Worm (Caenorhabditis elegans) whole organism, L3 larva: ENCODE data around the gene R09F10.5.

Experiments
- R02D3.7 ChIP-seq: fragments of 150-350 bp; optimal IDR thresholded peaks from 2 replicates; lab custom pipeline; 2014; ENCODE audit warnings: missing biosample characterization, missing genetic modification characterization
- ZK546.5 ChIP-seq: sonication (generic microtip); optimal IDR thresholded peaks from 2 replicates; lab custom pipeline; 2017; ENCODE audit warnings: missing biosample characterization, missing genetic modification characterization
- aly-2 ChIP-seq: fragments of 150-350 bp; optimal IDR thresholded peaks from 2 replicates; lab custom pipeline; 2014; ENCODE audit warnings: missing biosample characterization, missing genetic modification characterization
- ama-1 ChIP-seq: fragments of 150-350 bp; optimal IDR thresholded peaks from 2 replicates; lab custom pipeline; 2018
- ceh-28 ChIP-seq: fragments of 150-350 bp; optimal IDR thresholded peaks from 2 replicates; lab custom pipeline; 2014; ENCODE audit warnings: missing biosample characterization, missing genetic modification reagents, missing genetic modification characterization
- ceh-82 ChIP-seq: fragments of 150-350 bp; optimal IDR thresholded peaks from 2 replicates; lab custom pipeline; 2014; ENCODE audit warnings: missing biosample characterization, missing genetic modification characterization
- ceh-9 ChIP-seq: sonication (generic microtip); optimal IDR thresholded peaks from 2 replicates; lab custom pipeline; 2018; ENCODE audit warnings: missing biosample characterization, missing genetic modification characterization
- egl-27 ChIP-seq: sonication (generic microtip); optimal IDR thresholded peaks from 4 replicates; lab custom pipeline; 2017; ENCODE audit warnings: missing biosample characterization, missing genetic modification reagents, missing genetic modification characterization
- egl-5 ChIP-seq: fragments of 150-350 bp; optimal IDR thresholded peaks from 2 replicates; lab custom pipeline; 2017; ENCODE audit warnings: missing biosample characterization, missing genetic modification reagents, missing genetic modification characterization, inconsistent platforms
- elt-1 ChIP-seq: fragments of 150-350 bp; optimal IDR thresholded peaks from 2 replicates; lab custom pipeline; 2014; ENCODE audit warnings: missing biosample characterization, missing genetic modification characterization
- elt-2 ChIP-seq: sonication (generic microtip); optimal IDR thresholded peaks from 2 replicates; lab custom pipeline; 2016; ENCODE audit warnings: missing genetic modification reagents, mild to moderate bottlenecking, missing genetic modification characterization, missing compliant biosample characterization
- elt-3 ChIP-seq, 3 experiments: fragments of 150-350 bp in 1 of 3; sonication (generic microtip) in 2 of 3; optimal IDR thresholded peaks; 2 replicates in 2 of 3; 4 replicates in 1 of 3; lab custom pipeline; 2014 to 2017; ENCODE audit warnings: missing biosample characterization in 3 of 3, missing genetic modification characterization in 3 of 3
- eor-1 ChIP-seq, 2 experiments: fragments of 150-350 bp; optimal IDR thresholded peaks; 2 replicates each; lab custom pipeline; 2014 to 2018; ENCODE audit warnings: missing biosample characterization in 2 of 2, missing genetic modification characterization in 2 of 2
- fkh-10 ChIP-seq: sonication (generic microtip); optimal IDR thresholded peaks from 2 replicates; lab custom pipeline; 2017; ENCODE audit warnings: missing biosample characterization, missing genetic modification reagents, missing genetic modification characterization
- fkh-2 ChIP-seq: fragments of 150-350 bp; optimal IDR thresholded peaks from 2 replicates; lab custom pipeline; 2014; ENCODE audit warnings: missing biosample characterization, missing genetic modification reagents, missing genetic modification characterization
- fos-1 ChIP-seq: fragments of 150-350 bp; optimal IDR thresholded peaks from 2 replicates; lab custom pipeline; 2014; ENCODE audit warnings: missing biosample characterization, missing genetic modification characterization
- hmg-11 ChIP-seq: sonication (generic microtip); optimal IDR thresholded peaks from 2 replicates; lab custom pipeline; 2016; ENCODE audit warnings: missing genetic modification characterization, missing compliant biosample characterization
- jun-1 ChIP-seq: fragments of 150-350 bp; optimal IDR thresholded peaks from 2 replicates; lab custom pipeline; 2014; ENCODE audit warnings: missing biosample characterization, missing genetic modification reagents, missing genetic modification characterization
- lin-15B ChIP-seq: fragments of 150-350 bp; optimal IDR thresholded peaks from 2 replicates; lab custom pipeline; 2014; ENCODE audit warnings: missing biosample characterization, missing genetic modification characterization
- lin-39 ChIP-seq: fragments of 150-350 bp; optimal IDR thresholded peaks from 2 replicates; lab custom pipeline; 2018; ENCODE audit warnings: missing biosample characterization, missing genetic modification reagents, missing genetic modification characterization
- lsy-12 ChIP-seq: sonication (generic microtip); optimal IDR thresholded peaks from 2 replicates; lab custom pipeline; 2016; ENCODE audit warnings: mild to moderate bottlenecking, missing genetic modification characterization, missing compliant biosample characterization
- mdl-1 ChIP-seq: fragments of 150-350 bp; optimal IDR thresholded peaks from 2 replicates; lab custom pipeline; 2014; ENCODE audit warnings: missing biosample characterization, missing genetic modification characterization
- mml-1 ChIP-seq: fragments of 150-350 bp; sonication (generic microtip); optimal IDR thresholded peaks from 3 replicates; lab custom pipeline; 2014; ENCODE audit warnings: missing biosample characterization, missing genetic modification characterization
- nfya-1 ChIP-seq: sonication (generic microtip); optimal IDR thresholded peaks from 2 replicates; lab custom pipeline; 2017; ENCODE audit warnings: missing genetic modification characterization, mild to moderate bottlenecking, missing compliant biosample characterization, antibody characterized with exemption, moderate library complexity; ENCODE audit not compliant: insufficient read depth
- nhr-11 ChIP-seq: fragments of 150-350 bp; optimal IDR thresholded peaks from 2 replicates; lab custom pipeline; 2014; ENCODE audit warnings: missing biosample characterization, missing genetic modification characterization
- nhr-12 ChIP-seq: fragments of 150-350 bp; optimal IDR thresholded peaks from 2 replicates; lab custom pipeline; 2014; ENCODE audit warnings: missing biosample characterization, missing genetic modification characterization
- nhr-23 ChIP-seq: fragments of 150-350 bp; optimal IDR thresholded peaks from 2 replicates; lab custom pipeline; 2014; ENCODE audit warnings: missing biosample characterization, missing genetic modification reagents, missing genetic modification characterization
- nhr-237 ChIP-seq: fragments of 150-350 bp; optimal IDR thresholded peaks from 2 replicates; lab custom pipeline; 2014; ENCODE audit warnings: missing biosample characterization, missing genetic modification characterization
- nhr-76 ChIP-seq: fragments of 150-350 bp; sonication (generic microtip); optimal IDR thresholded peaks from 5 replicates; lab custom pipeline; 2014; ENCODE audit warnings: missing biosample characterization, missing genetic modification characterization
- pha-4 ChIP-seq: fragments of 150-350 bp; optimal IDR thresholded peaks from 2 replicates; lab custom pipeline; 2014; ENCODE audit warnings: missing biosample characterization, missing genetic modification reagents, missing genetic modification characterization
- pqm-1 ChIP-seq: fragments of 150-350 bp; optimal IDR thresholded peaks from 2 replicates; lab custom pipeline; 2017; ENCODE audit warnings: missing biosample characterization, missing genetic modification characterization, inconsistent platforms
- skn-1 ChIP-seq: fragments of 150-350 bp; optimal IDR thresholded peaks from 2 replicates; lab custom pipeline; 2014; ENCODE audit warnings: missing biosample characterization, missing genetic modification characterization
- snpc-4 ChIP-seq: fragments of 150-350 bp; optimal IDR thresholded peaks from 2 replicates; lab custom pipeline; 2014; ENCODE audit warnings: missing biosample characterization, missing genetic modification characterization
- zag-1 ChIP-seq: fragments of 150-350 bp; optimal IDR thresholded peaks from 2 replicates; lab custom pipeline; 2014; ENCODE audit warnings: missing biosample characterization, missing genetic modification characterization
- ztf-11 ChIP-seq: fragments of 150-350 bp; optimal IDR thresholded peaks from 2 replicates; lab custom pipeline; 2014; ENCODE audit warnings: missing biosample characterization, missing genetic modification characterization
- ztf-4 ChIP-seq: fragments of 150-350 bp; optimal IDR thresholded peaks from 2 replicates; lab custom pipeline; 2014; ENCODE audit warnings: missing biosample characterization, missing genetic modification characterization

The R09F10.5 gene

ce11 chrX:8286740-8287299, 20.7 kb downstream of the R09F10.5 start, which contains the start of gene sec-16A.2 (continued):
- TF ChIP-seq ZK546.5: no peak
- TF ChIP-seq elt-1 (tag; lab: Kevin White, UChicago): no peak
- peak; percentile 77 for TF ChIP-seq nfya-1 (tag; lab: Kevin White, UChicago)
- TF ChIP-seq pqm-1 (tag; lab: Kevin White, UChicago): peak; percentile 37
- no peak for TF ChIP-seq nhr-76 (tag; lab: Kevin White, UChicago)
- peak; percentile 91 for TF ChIP-seq pha-4 (tag; lab: Kevin White, UChicago)
- TF ChIP-seq lin-15B (tag; lab: Kevin White, UChicago): peak; percentile 88
- no peak for TF ChIP-seq nhr-12 (tag; lab: Kevin White, UChicago)
- TF ChIP-seq egl-27 (tag; lab: Kevin White, UChicago): no peak
- no peak for TF ChIP-seq zag-1 (tag; lab: Kevin White, UChicago)
- no peak for TF ChIP-seq mdl-1 (tag; lab: Kevin White, UChicago)
- TF ChIP-seq egl-5 (tag; lab: Kevin White, UChicago): peak; percentile 95
- TF ChIP-seq fkh-10: no peak

- TF ChIP-seq elt-1 (tag; lab: Kevin White, UChicago): no peak
- TF ChIP-seq ceh-9 (tag; lab: Kevin White, UChicago): no peak
- TF ChIP-seq R02D3.7: no peak
- no peak for TF ChIP-seq lin-39 (tag; lab: Kevin White, UChicago)
- TF ChIP-seq elt-3 (tag; optimal IDR thresholded peaks at IDR 0.05; lab: Kevin White, UChicago): no peak
- TF ChIP-seq nhr-11 (tag; lab: Kevin White, UChicago): no peak
- no peak for TF ChIP-seq ztf-11
- TF ChIP-seq fkh-2 (tag; lab: Kevin White, UChicago): no peak
- TF ChIP-seq nhr-23 (tag; lab: Kevin White, UChicago): no peak
- no peak for TF ChIP-seq ceh-82 (tag; lab: Kevin White, UChicago)
Measured at ce11 chrX:8286164-8286563, 21.3 kb downstream of the R09F10.5 start.

- TF ChIP-seq pqm-1 (tag; lab: Kevin White, UChicago) (no peak), nhr-23 (tag; lab: Kevin White, UChicago) (peak; percentile 46)
- TF ChIP-seq, all 47 proteins: peak for 1
Measured at ce11 chrX:8285169-8285796, 22.2 kb downstream of the R09F10.5 start, which contains the start of the genes fis-2 and F13B9.2. Gene fis-2, minus strand, starts transcription at chrX:8285219. Gene F13B9.2, plus strand, starts transcription at chrX:8285683.

ce11 chrX:8284003-8284402, 23.5 kb downstream of the R09F10.5 start:
- TF ChIP-seq ama-1 (no peak), nhr-12 (tag; lab: Kevin White, UChicago) (no peak), mml-1 (tag; lab: Kevin White, UChicago) (no peak), pha-4 (tag; lab: Kevin White, UChicago) (no peak), R02D3.7 (no peak), ceh-28 (no peak), lin-15B (tag; lab: Kevin White, UChicago) (no peak), ceh-9 (tag; lab: Kevin White, UChicago) (no peak), ztf-11 (no peak), skn-1 (no peak), zag-1 (tag; lab: Kevin White, UChicago) (no peak), hmg-11 (tag; lab: Kevin White, UChicago) (no peak), jun-1 (no peak)

ce11 chrX:8276984-8277383, 30.5 kb downstream of the R09F10.5 start:
- TF ChIP-seq eor-1 (tag; optimal IDR thresholded peaks at IDR 0.05; lab: Kevin White, UChicago) (no peak), ZK546.5 (no peak), snpc-4 (tag; lab: Kevin White, UChicago) (no peak), elt-3 (tag; optimal IDR thresholded peaks at IDR 0.05; lab: Kevin White, UChicago) (no peak), lsy-12 (no peak), nhr-237 (tag; lab: Kevin White, UChicago) (no peak), fos-1 (tag; lab: Kevin White, UChicago) (no peak), aly-2 (tag; lab: Kevin White, UChicago) (no peak), elt-1 (tag; lab: Kevin White, UChicago) (no peak), ama-1 (no peak), R02D3.7 (no peak), skn-1 (no peak), elt-2 (no peak), nhr-23 (tag; lab: Kevin White, UChicago) (no peak), ztf-4 (tag; lab: Kevin White, UChicago) (no peak), mml-1 (tag; lab: Kevin White, UChicago) (no peak), mdl-1 (tag; lab: Kevin White, UChicago) (no peak)
